Fruit fly (Drosophila melanogaster): Measurements from ENCODE around the gene CG15458.

CG15458 gene

DNA sequence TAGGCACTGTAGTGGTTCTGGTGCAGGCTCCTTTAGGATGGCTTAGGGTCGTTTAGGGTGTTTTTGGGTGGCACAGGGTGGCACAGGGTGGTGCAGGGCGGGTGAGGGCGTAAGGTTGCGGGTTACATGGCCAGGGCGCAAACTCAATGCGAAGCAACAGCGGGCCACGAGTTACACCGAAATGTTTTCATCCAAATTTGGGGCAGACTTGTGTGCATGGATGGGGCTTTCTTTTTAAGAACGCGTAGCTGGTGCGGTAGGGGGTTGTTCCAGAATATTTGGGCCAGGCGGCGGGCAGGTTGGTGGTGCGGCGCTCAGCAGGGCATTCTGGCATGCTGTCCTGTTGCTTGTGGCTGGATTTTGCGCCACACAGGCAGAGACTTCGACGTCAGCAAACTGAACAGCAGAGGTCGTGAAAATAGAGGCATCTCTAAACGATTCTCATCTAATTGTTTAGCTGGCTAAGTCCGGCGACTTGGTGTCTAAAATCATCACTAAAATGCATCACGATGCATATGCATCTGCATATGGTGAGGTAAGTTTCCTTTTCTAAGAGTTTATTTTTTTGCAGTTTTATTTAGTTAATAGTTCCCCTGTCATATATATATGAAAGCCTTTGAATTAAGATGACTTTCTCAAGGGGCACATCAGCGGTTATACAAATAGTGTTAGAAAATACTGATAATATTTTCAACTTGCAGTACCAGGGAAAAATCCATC is 34.0 kb upstream of the CG15458 start (continued):
- no peak for TF ChIP-seq lola (GFP tag; optimal IDR thresholded peaks at IDR 0.05)
- peak; percentile 18 for TF ChIP-seq CG13424 (tag; optimal IDR thresholded peaks at IDR 0.05)
- no peak for TF ChIP-seq so (GFP tag; IDR thresholded peaks at IDR 0.05)
- TF ChIP-seq slbo (GFP tag; IDR thresholded peaks at IDR 0.05) = 0 out of 2 replicates have a peak, but pooled peaks have one; percentile 11
- no peak for TF ChIP-seq ci (GFP tag; IDR thresholded peaks at IDR 0.05)
- TF ChIP-seq lilli (GFP tag; optimal IDR thresholded peaks at IDR 0.05) = peak; percentile 16
- peak; percentile 14 for TF ChIP-seq CG11504 (tag; optimal IDR thresholded peaks at IDR 0.05)
- TF ChIP-seq caup (GFP tag; optimal IDR thresholded peaks at IDR 0.05; ENCODE audit: severe bottlenecking) = no peak
- TF ChIP-seq sqz (GFP tag; optimal IDR thresholded peaks at IDR 0.05) = no peak
- TF ChIP-seq CG18599 (GFP tag; optimal IDR thresholded peaks at IDR 0.05) = peak; percentile 61
- peak; percentile 40 for TF ChIP-seq CG7839 (tag; optimal IDR thresholded peaks at IDR 0.05)
- no peak for TF ChIP-seq H2.0 (GFP tag; IDR thresholded peaks at IDR 0.05)
- peak; percentile 0 for TF ChIP-seq phol (tag; optimal IDR thresholded peaks at IDR 0.05)
- peak; percentile 49 for TF ChIP-seq Hand (GFP tag; optimal IDR thresholded peaks at IDR 0.05)
- TF ChIP-seq Adf1 (GFP tag; IDR thresholded peaks at IDR 0.05) = peak; percentile 16; the same call in 1 of the 2 replicates
- TF ChIP-seq CG13894 (tag; optimal IDR thresholded peaks at IDR 0.05) = peak; percentile 41
- no peak for TF ChIP-seq CG4404 (GFP tag; IDR thresholded peaks at IDR 0.05)
- no peak for TF ChIP-seq unpg (GFP tag; optimal IDR thresholded peaks at IDR 0.05)
- TF ChIP-seq B-H1 (GFP tag; IDR thresholded peaks at IDR 0.05) = no peak
- TF ChIP-seq CG2120 (GFP tag; optimal IDR thresholded peaks at IDR 0.05) = peak; percentile 30
- TF ChIP-seq CG2678 (tag; optimal IDR thresholded peaks at IDR 0.05) = peak; percentile 57
- no peak for TF ChIP-seq HLH4C (GFP tag; IDR thresholded peaks at IDR 0.05; ENCODE audit: partially characterized antibody)
- TF ChIP-seq CG13296 (GFP tag; optimal IDR thresholded peaks at IDR 0.05) = peak; percentile 2
- TF ChIP-seq CG7556 (GFP tag; optimal IDR thresholded peaks at IDR 0.05) = peak; percentile 52
- no peak for TF ChIP-seq wek (GFP tag; optimal IDR thresholded peaks at IDR 0.05)
- peak; percentile 37 for TF ChIP-seq gem (tag; optimal IDR thresholded peaks at IDR 0.05)
- TF ChIP-seq tll (GFP tag; optimal IDR thresholded peaks at IDR 0.05) = no peak
- no peak for TF ChIP-seq chinmo (GFP tag; IDR thresholded peaks at IDR 0.05; ENCODE audit: partially characterized antibody)
- TF ChIP-seq CG13123 (GFP tag; optimal IDR thresholded peaks at IDR 0.05) = no peak
- peak; percentile 64 for TF ChIP-seq ewg (GFP tag; optimal IDR thresholded peaks at IDR 0.05)
- TF ChIP-seq az2 (GFP tag; optimal IDR thresholded peaks at IDR 0.05) = no peak
- no peak for TF ChIP-seq Nf-YA (GFP tag; IDR thresholded peaks at IDR 0.05)
- TF ChIP-seq CG17361 (GFP tag; IDR thresholded peaks at IDR 0.05) = 0 out of 3 replicates have a peak, but pooled peaks have one; percentile 33
- no peak for TF ChIP-seq Max (GFP tag; optimal IDR thresholded peaks at IDR 0.05)
- no peak for TF ChIP-seq aop (GFP tag; IDR thresholded peaks at IDR 0.05)
- TF ChIP-seq Hmx (GFP tag; optimal IDR thresholded peaks at IDR 0.05) = no peak
- peak; percentile 15 for TF ChIP-seq NfI (GFP tag; optimal IDR thresholded peaks at IDR 0.05)
- peak; percentile 3 for TF ChIP-seq CG17359 (tag; optimal IDR thresholded peaks at IDR 0.05)
- TF ChIP-seq gsb-n (tag; optimal IDR thresholded peaks at IDR 0.05) = no peak
- peak; percentile 60 for TF ChIP-seq crol (GFP tag; IDR thresholded peaks at IDR 0.05)
- peak; percentile 48 for TF ChIP-seq Meics (GFP tag; optimal IDR thresholded peaks at IDR 0.05)
- TF ChIP-seq Med (GFP tag) = peak; percentile 34
- peak; percentile 29 for TF ChIP-seq CG3281 (GFP tag; optimal IDR thresholded peaks at IDR 0.05)
- peak; percentile 44 for TF ChIP-seq abd-A (tag; optimal IDR thresholded peaks at IDR 0.05)
- TF ChIP-seq CG15269 (tag; optimal IDR thresholded peaks at IDR 0.05) = peak; percentile 17

Data from whole organism, embryonic.